Worm (Caenorhabditis elegans) whole organism, young adult: ENCODE data around the gene E02H4.6.
A peak's percentile ranks its signal among the peaks of the same experiment; 100 is the strongest.

Experiments
- C06A6.2 ChIP-seq: fragments of 200-800 bp; sonication (Bioruptor generic); conservative IDR thresholded peaks from 2 replicates; pipeline ENCODE4 v1.3.6; 2022; ENCODE audit warnings: missing genetic modification characterization, missing compliant biosample characterization
- C17E4.6 ChIP-seq: fragments of 200-800 bp; sonication (Bioruptor generic); IDR thresholded peaks from 2 replicates; pipeline ENCODE4 v1.3.6; 2022; ENCODE audit warnings: missing genetic modification reagents, missing genetic modification characterization, missing compliant biosample characterization
- D2030.7 ChIP-seq: fragments of 200-800 bp; sonication (Bioruptor generic); IDR thresholded peaks from 2 replicates; pipeline ENCODE4 v1.3.6; 2022; ENCODE audit warnings: missing genetic modification reagents, missing genetic modification characterization, missing compliant biosample characterization
- F22D6.2 ChIP-seq: sonication (generic microtip); optimal IDR thresholded peaks from 2 replicates; lab custom pipeline; 2016; ENCODE audit warnings: mild to moderate bottlenecking, missing genetic modification characterization, missing compliant biosample characterization
- F39B2.1 ChIP-seq: fragments of 200-800 bp; sonication (Bioruptor generic); IDR thresholded peaks from 2 replicates; pipeline ENCODE4 v1.3.6; 2022; ENCODE audit warnings: missing genetic modification reagents, missing genetic modification characterization, missing compliant biosample characterization
- F49E8.2 ChIP-seq: sonication (generic microtip); optimal IDR thresholded peaks from 3 replicates; lab custom pipeline; 2017; ENCODE audit warnings: missing genetic modification characterization, mild to moderate bottlenecking, missing compliant biosample characterization, antibody characterized with exemption, moderate library complexity; ENCODE audit not compliant: insufficient read depth
- F57A8.1 ChIP-seq: fragments of 200-800 bp; sonication (Bioruptor generic); optimal IDR thresholded peaks from 2 replicates; lab custom pipeline; 2018; ENCODE audit warnings: mild to moderate bottlenecking, missing genetic modification characterization, moderate library complexity, missing compliant biosample characterization
- K12H6.12 ChIP-seq: fragments of 200-800 bp; sonication (Bioruptor generic); optimal IDR thresholded peaks from 2 replicates; lab custom pipeline; 2018; ENCODE audit warnings: mild to moderate bottlenecking, missing genetic modification characterization, missing compliant biosample characterization
- T26A5.8 ChIP-seq: sonication (generic microtip); optimal IDR thresholded peaks from 2 replicates; lab custom pipeline; 2016; ENCODE audit warnings: missing genetic modification characterization, missing compliant biosample characterization
- Y53G8AR.9 ChIP-seq: fragments of 200-800 bp; sonication (Bioruptor generic); conservative IDR thresholded peaks from 2 replicates; pipeline ENCODE4 v1.3.6; 2022; ENCODE audit warnings: missing genetic modification reagents, missing genetic modification characterization, missing compliant biosample characterization
- aptf-2 ChIP-seq: fragments of 200-800 bp; sonication (Bioruptor generic); conservative IDR thresholded peaks from 2 replicates; pipeline ENCODE4 v1.3.6; 2022; ENCODE audit warnings: missing genetic modification reagents, missing genetic modification characterization, missing compliant biosample characterization
- athp-1 ChIP-seq: sonication (generic microtip); optimal IDR thresholded peaks from 2 replicates; lab custom pipeline; 2017; ENCODE audit warnings: mild to moderate bottlenecking, missing genetic modification characterization, missing compliant biosample characterization
- attf-6 ChIP-seq: fragments of 200-800 bp; sonication (Bioruptor generic); IDR thresholded peaks from 2 replicates; pipeline ENCODE4 v1.3.6; 2022; ENCODE audit warnings: missing genetic modification reagents, missing genetic modification characterization, missing compliant biosample characterization
- bed-1 ChIP-seq: fragments of 200-800 bp; sonication (Bioruptor generic); IDR thresholded peaks from 2 replicates; pipeline ENCODE4 v1.3.6; 2022; ENCODE audit warnings: missing genetic modification reagents, missing genetic modification characterization, missing compliant biosample characterization
- bed-2 ChIP-seq: fragments of 200-800 bp; sonication (Bioruptor generic); IDR thresholded peaks from 2 replicates; pipeline ENCODE4 v1.3.6; 2022; ENCODE audit warnings: missing genetic modification reagents, missing genetic modification characterization, missing compliant biosample characterization
- ccch-3 ChIP-seq: fragments of 200-800 bp; sonication (Bioruptor generic); optimal IDR thresholded peaks from 2 replicates; lab custom pipeline; 2018; ENCODE audit warnings: mild to moderate bottlenecking, missing genetic modification characterization, missing compliant biosample characterization
- ceh-27 ChIP-seq: fragments of 200-800 bp; sonication (Bioruptor generic); optimal IDR thresholded peaks from 2 replicates; lab custom pipeline; 2018; ENCODE audit warnings: mild to moderate bottlenecking, missing genetic modification characterization, moderate library complexity, missing compliant biosample characterization
- ceh-58 ChIP-seq: fragments of 200-800 bp; sonication (Bioruptor generic); IDR thresholded peaks from 2 replicates; pipeline ENCODE4 v1.3.6; 2022; ENCODE audit warnings: missing genetic modification characterization, missing compliant biosample characterization
- die-1 ChIP-seq: sonication (generic microtip); optimal IDR thresholded peaks from 2 replicates; lab custom pipeline; 2016; ENCODE audit warnings: missing genotype, mild to moderate bottlenecking, missing genetic modification characterization, missing compliant biosample characterization
- dpff-1 ChIP-seq: sonication (generic microtip); optimal IDR thresholded peaks from 2 replicates; lab custom pipeline; 2017; ENCODE audit warnings: mild to moderate bottlenecking, missing genetic modification characterization, missing compliant biosample characterization
- dpl-1 ChIP-seq: fragments of 150-350 bp; optimal IDR thresholded peaks from 2 replicates; lab custom pipeline; 2014; ENCODE audit warnings: missing biosample characterization, missing genetic modification reagents, missing genetic modification characterization
- efl-1 ChIP-seq: fragments of 150-350 bp; optimal IDR thresholded peaks from 2 replicates; lab custom pipeline; 2014; ENCODE audit warnings: missing biosample characterization, missing genetic modification reagents, missing genetic modification characterization
- egrh-3 ChIP-seq: fragments of 200-800 bp; sonication (Bioruptor generic); IDR thresholded peaks from 2 replicates; pipeline ENCODE4 v1.3.6; 2022; ENCODE audit warnings: missing genetic modification reagents, missing genetic modification characterization, missing compliant biosample characterization
- hlh-12 ChIP-seq: sonication (generic microtip); optimal IDR thresholded peaks from 2 replicates; lab custom pipeline; 2016; ENCODE audit warnings: missing genetic modification characterization, missing compliant biosample characterization
- hsf-1 ChIP-seq: fragments of 200-800 bp; sonication (Bioruptor generic); IDR thresholded peaks from 2 replicates; pipeline ENCODE4 v1.3.6; 2022; ENCODE audit warnings: missing genetic modification reagents, missing genetic modification characterization, missing compliant biosample characterization
- let-607 ChIP-seq, 2 experiments: fragments of 200-800 bp in 1 of 2; sonication (Bioruptor generic) in 1 of 2; sonication (generic microtip) in 1 of 2; optimal IDR thresholded peaks; 2 replicates each; lab custom pipeline; 2016 to 2018; ENCODE audit warnings: mild to moderate bottlenecking in 2 of 2, missing compliant biosample characterization in 2 of 2, missing genetic modification characterization in 2 of 2, moderate library complexity in 2 of 2, missing genotype in 1 of 2
- lin-26 ChIP-seq: fragments of 200-800 bp; sonication (Bioruptor generic); IDR thresholded peaks from 2 replicates; pipeline ENCODE4 v1.3.6; 2022; ENCODE audit warnings: missing genetic modification reagents, missing genetic modification characterization, missing compliant biosample characterization
- lin-35 ChIP-seq, 3 experiments: fragments of 150-350 bp in 2 of 3; sonication (generic microtip) in 1 of 3; optimal IDR thresholded peaks; 2 replicates each; lab custom pipeline; 2014 to 2018; ENCODE audit warnings: missing biosample characterization in 3 of 3, missing genetic modification characterization in 3 of 3, missing genetic modification reagents in 3 of 3
- lin-40 ChIP-seq: sonication (generic microtip); optimal IDR thresholded peaks from 2 replicates; lab custom pipeline; 2016; ENCODE audit warnings: missing genetic modification characterization, mild to moderate bottlenecking, missing compliant biosample characterization, missing genotype, missing genetic modification reagents
- lir-1 ChIP-seq: fragments of 200-800 bp; sonication (Bioruptor generic); conservative IDR thresholded peaks from 2 replicates; pipeline ENCODE4 v1.3.6; 2022; ENCODE audit warnings: missing genetic modification reagents, missing genetic modification characterization, missing compliant biosample characterization
- lsy-27 ChIP-seq: sonication (generic microtip); optimal IDR thresholded peaks from 2 replicates; lab custom pipeline; 2017; ENCODE audit warnings: missing genetic modification characterization, mild to moderate bottlenecking, missing compliant biosample characterization, antibody characterized with exemption, missing genotype, borderline replicate concordance; ENCODE audit not compliant: insufficient read depth
- mcd-1 ChIP-seq: fragments of 200-800 bp; sonication (Bioruptor generic); IDR thresholded peaks from 2 replicates; pipeline ENCODE4 v1.3.6; 2022; ENCODE audit warnings: missing genetic modification reagents, missing genetic modification characterization, missing compliant biosample characterization
- mes-4 ChIP-seq: sonication (generic microtip); optimal IDR thresholded peaks from 2 replicates; lab custom pipeline; 2016; ENCODE audit warnings: missing genotype, missing genetic modification characterization, missing compliant biosample characterization
- mxl-1 ChIP-seq: sonication (generic microtip); optimal IDR thresholded peaks from 2 replicates; lab custom pipeline; 2016; ENCODE audit warnings: missing genetic modification characterization, missing compliant biosample characterization
- rcor-1 ChIP-seq: fragments of 200-800 bp; sonication (Bioruptor generic); IDR thresholded peaks from 2 replicates; pipeline ENCODE4 v1.3.6; 2022; ENCODE audit warnings: missing genetic modification reagents, missing genetic modification characterization, missing compliant biosample characterization
- rec-8 ChIP-seq, 2 experiments: sonication (generic microtip); optimal IDR thresholded peaks; 2 replicates each; lab custom pipeline; 2016; ENCODE audit warnings: mild to moderate bottlenecking in 2 of 2, missing genetic modification characterization in 2 of 2, missing genetic modification reagents in 2 of 2, missing genotype in 2 of 2, missing biosample characterization in 1 of 2, missing compliant biosample characterization in 1 of 2, moderate library complexity in 1 of 2
- sdz-38 ChIP-seq: sonication (generic microtip); optimal IDR thresholded peaks from 2 replicates; lab custom pipeline; 2016; ENCODE audit warnings: missing genotype, missing genetic modification characterization, missing compliant biosample characterization
- snpc-3.4 ChIP-seq: sonication (generic microtip); optimal IDR thresholded peaks from 2 replicates; lab custom pipeline; 2017; ENCODE audit warnings: missing genetic modification characterization, mild to moderate bottlenecking, missing compliant biosample characterization, antibody characterized with exemption, moderate library complexity, missing genotype, missing genetic modification reagents
- sptf-2 ChIP-seq: fragments of 200-800 bp; sonication (Bioruptor generic); optimal IDR thresholded peaks from 2 replicates; lab custom pipeline; 2018; ENCODE audit warnings: mild to moderate bottlenecking, missing genetic modification characterization, missing compliant biosample characterization
- unc-130 ChIP-seq: sonication (generic microtip); optimal IDR thresholded peaks from 2 replicates; lab custom pipeline; 2016; ENCODE audit warnings: missing genetic modification reagents, missing genetic modification characterization, missing compliant biosample characterization
- zim-3 ChIP-seq: sonication (generic microtip); optimal IDR thresholded peaks from 2 replicates; lab custom pipeline; 2017; ENCODE audit warnings: mild to moderate bottlenecking, missing genetic modification characterization, moderate library complexity, missing compliant biosample characterization
- ztf-22 ChIP-seq: fragments of 200-800 bp; sonication (Bioruptor generic); optimal IDR thresholded peaks from 2 replicates; lab custom pipeline; 2018; ENCODE audit warnings: mild to moderate bottlenecking, missing genetic modification characterization, moderate library complexity, missing compliant biosample characterization

Gene E02H4.6

ce11 chrX:14228764-14229163, 23.2 kb downstream of the E02H4.6 start (continued):
- TF ChIP-seq bed-1 (GFP tag; lab: Robert Waterston, UW): no peak
- no peak for TF ChIP-seq sptf-2 (GFP tag; lab: Kevin White, UChicago)
- TF ChIP-seq die-1: peak; percentile 84
- no peak for TF ChIP-seq let-607 (tag; optimal IDR thresholded peaks at IDR 0.05; lab: Kevin White, UChicago)
- no peak for TF ChIP-seq C06A6.2 (GFP tag; lab: Robert Waterston, UW)
- no peak for TF ChIP-seq mcd-1 (GFP tag; lab: Robert Waterston, UW)
- TF ChIP-seq F39B2.1: no peak
- TF ChIP-seq lsy-27 (tag; lab: Kevin White, UChicago): peak; percentile 50
- no peak for TF ChIP-seq C17E4.6 (GFP tag; lab: Robert Waterston, UW)
- TF ChIP-seq ceh-58 (GFP tag; lab: Robert Waterston, UW): no peak
- no peak for TF ChIP-seq F22D6.2 (tag; lab: Kevin White, UChicago)
- peak in 1 of 2 experiments; percentile 75 for TF ChIP-seq rec-8 (tag; optimal IDR thresholded peaks at IDR 0.05; lab: Kevin White, UChicago)
- peak; percentile 40 for TF ChIP-seq mxl-1 (tag; lab: Kevin White, UChicago)
- no peak for TF ChIP-seq aptf-2
- no peak for TF ChIP-seq rcor-1 (GFP tag; lab: Robert Waterston, UW)
- TF ChIP-seq ccch-3 (GFP tag; lab: Kevin White, UChicago): no peak
- TF ChIP-seq efl-1 (GFP tag; lab: Kevin White, UChicago): no peak
- no peak for TF ChIP-seq hlh-12 (tag; lab: Kevin White, UChicago)
- peak; percentile 87 for TF ChIP-seq lin-26
- no peak for TF ChIP-seq bed-2 (GFP tag; lab: Robert Waterston, UW)
- no peak for TF ChIP-seq T26A5.8 (tag; lab: Kevin White, UChicago)
- TF ChIP-seq ztf-22 (GFP tag; lab: Kevin White, UChicago): no peak
- peak; percentile 77 for TF ChIP-seq snpc-3.4 (tag; lab: Kevin White, UChicago)
- no peak for TF ChIP-seq dpff-1 (tag; lab: Kevin White, UChicago)
- peak in 1 of 3 experiments; percentile 6 for TF ChIP-seq lin-35 (GFP tag; optimal IDR thresholded peaks at IDR 0.05; lab: Kevin White, UChicago)
- no peak for TF ChIP-seq F57A8.1 (GFP tag; lab: Kevin White, UChicago)
- TF ChIP-seq egrh-3: no peak
- no peak for TF ChIP-seq unc-130 (GFP tag; lab: Kevin White, UChicago)
- TF ChIP-seq hsf-1 (GFP tag; lab: Robert Waterston, UW): no peak

DNA sequence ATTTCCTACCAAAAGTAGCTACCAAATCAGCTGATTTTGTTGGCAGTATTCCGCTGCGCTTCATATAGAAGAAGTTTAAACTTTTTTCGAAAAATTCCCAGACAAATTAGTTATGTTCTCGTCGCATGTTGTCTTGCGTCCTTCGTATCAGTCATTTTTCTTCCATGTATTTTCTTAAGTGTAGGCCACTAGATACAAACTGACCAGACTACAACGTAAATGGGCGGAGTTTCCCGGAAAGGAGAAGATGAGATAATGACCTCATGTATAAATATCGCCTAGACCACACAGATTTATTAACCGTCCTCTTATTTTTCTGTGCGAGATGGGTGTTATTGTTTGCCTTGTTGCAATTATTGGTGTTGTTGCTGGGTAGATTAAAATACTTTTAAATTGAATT, 26.7 kb downstream of the E02H4.6 start, which contains the start of gene cyp-13B2:
TSS of gene cyp-13B2 (plus strand) at position 301 of the 400 bp plus-strand sequence.
- no peak for TF ChIP-seq Y53G8AR.9 (GFP tag; lab: Robert Waterston, UW)
- no peak for TF ChIP-seq sptf-2 (GFP tag; lab: Kevin White, UChicago)
- no peak for TF ChIP-seq athp-1
- no peak for TF ChIP-seq dpl-1
- TF ChIP-seq ceh-27 (GFP tag; lab: Kevin White, UChicago): no peak
- TF ChIP-seq F49E8.2 (tag; lab: Kevin White, UChicago): no peak
- TF ChIP-seq mes-4 (tag; lab: Kevin White, UChicago): no peak
- no peak for TF ChIP-seq zim-3 (tag; lab: Kevin White, UChicago)
- TF ChIP-seq lin-26: no peak
- no peak for TF ChIP-seq sdz-38
- TF ChIP-seq K12H6.12 (tag; lab: Kevin White, UChicago): no peak
- TF ChIP-seq lir-1 (GFP tag; lab: Robert Waterston, UW): no peak
- no peak for TF ChIP-seq D2030.7 (GFP tag; lab: Robert Waterston, UW)
- TF ChIP-seq attf-6 (GFP tag; lab: Robert Waterston, UW): no peak
- TF ChIP-seq lin-40 (tag; lab: Kevin White, UChicago): no peak
